Worm (Caenorhabditis elegans): Measurements from ENCODE around the gene F54C9.11.

F54C9.11 gene

DNA sequence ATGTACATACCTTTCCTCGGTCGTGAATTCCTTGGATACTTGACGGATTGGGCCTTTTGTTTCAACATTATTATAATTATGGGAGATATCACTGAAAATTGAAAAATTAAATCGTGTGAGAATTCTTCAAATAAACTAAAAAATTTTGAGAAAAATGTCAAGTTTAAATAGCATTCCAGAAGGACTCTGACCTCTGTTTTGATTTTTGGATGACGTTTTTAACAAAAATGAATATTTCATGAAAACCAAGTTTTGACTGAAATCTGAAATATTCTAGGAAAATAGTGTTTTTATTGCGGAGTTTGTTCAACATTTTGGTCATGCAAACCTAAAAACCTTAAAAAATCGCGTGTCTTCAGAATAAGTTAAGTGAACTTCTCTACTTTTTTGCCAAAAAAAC lies 28.7 kb downstream of the F54C9.11 start, which contains the start of gene glb-27:
Gene glb-27, minus strand, starts transcription at position 101 of the 400 bp plus-strand sequence.
- TF ChIP-seq Y56A3A.18 (GFP tag; IDR thresholded peaks at IDR 0.05) (no peak), sptf-2 (GFP tag; optimal IDR thresholded peaks at IDR 0.05) (no peak), let-607 (tag; optimal IDR thresholded peaks at IDR 0.05) (no peak), chd-7 (tag; optimal IDR thresholded peaks at IDR 0.05) (no peak), ets-4 (GFP tag; optimal IDR thresholded peaks at IDR 0.05) (no peak), madf-8 (GFP tag; conservative IDR thresholded peaks at IDR 0.05) (no peak)

DNA sequence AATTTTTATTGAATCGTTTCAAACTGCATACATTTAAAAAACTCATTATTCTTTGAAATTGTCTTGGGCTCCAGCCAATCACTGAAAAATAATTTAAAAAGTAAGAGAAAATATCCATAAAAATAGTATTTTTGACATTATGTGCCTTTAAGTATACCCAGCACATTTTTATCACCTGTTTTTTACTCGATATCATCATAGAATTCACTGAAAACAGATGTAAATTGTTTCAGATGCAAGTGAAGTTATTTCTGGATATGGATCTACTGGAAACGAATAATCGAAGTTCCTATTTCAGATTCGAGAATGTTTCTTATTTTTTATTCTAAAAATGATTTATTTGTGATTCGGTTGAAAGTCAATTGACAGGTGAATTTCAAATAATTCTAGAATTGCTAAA lies 30.3 kb downstream of the F54C9.11 start:
- TF ChIP-seq ztf-22 (GFP tag; optimal IDR thresholded peaks at IDR 0.05) = no peak
- no peak for TF ChIP-seq B0261.1 (tag; optimal IDR thresholded peaks at IDR 0.05)
- TF ChIP-seq somi-1 (GFP tag; optimal IDR thresholded peaks at IDR 0.05) = no peak
- TF ChIP-seq lag-1 (GFP tag; IDR thresholded peaks at IDR 0.05) = no peak
- TF ChIP-seq bed-1 (GFP tag; IDR thresholded peaks at IDR 0.05) = no peak
- TF ChIP-seq B0019.2 (GFP tag; conservative IDR thresholded peaks at IDR 0.05) = no peak
- TF ChIP-seq ztf-25 (GFP tag; IDR thresholded peaks at IDR 0.05) = no peak
- no peak for TF ChIP-seq snpc-1.3 (tag; optimal IDR thresholded peaks at IDR 0.05; ENCODE audit: insufficient read depth)
- TF ChIP-seq B0336.3 (GFP tag; IDR thresholded peaks at IDR 0.05) = no peak
- no peak for TF ChIP-seq mcd-1 (GFP tag; IDR thresholded peaks at IDR 0.05)
- no peak for TF ChIP-seq cebp-2 (GFP tag; IDR thresholded peaks at IDR 0.05)
- no peak for TF ChIP-seq pha-4 (tag; optimal IDR thresholded peaks at IDR 0.05)

DNA sequence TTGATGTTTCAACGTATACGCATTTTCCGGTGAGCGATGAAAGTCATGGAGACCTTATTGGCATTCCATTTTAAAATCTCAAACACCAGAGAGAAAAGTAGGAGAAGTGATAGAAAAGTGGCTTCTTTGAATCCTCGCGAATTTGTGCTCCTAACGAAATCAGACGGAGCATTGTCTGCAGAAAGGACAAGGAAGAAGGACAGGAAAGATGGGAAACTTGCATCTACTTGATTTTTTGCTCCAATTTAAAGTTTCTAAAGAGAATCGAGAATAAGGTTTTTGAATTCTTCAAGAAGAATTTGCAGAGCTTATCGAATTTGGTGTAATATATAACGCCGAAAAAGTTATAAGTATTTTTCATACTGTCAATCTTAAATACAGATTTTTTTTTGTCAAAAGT lies 33.8 kb downstream of the F54C9.11 start:
- TF ChIP-seq ceh-27 (GFP tag; optimal IDR thresholded peaks at IDR 0.05) (no peak), nhr-27 (tag; optimal IDR thresholded peaks at IDR 0.05) (no peak), bed-2 (GFP tag; IDR thresholded peaks at IDR 0.05) (no peak), tlf-1 (GFP tag; optimal IDR thresholded peaks at IDR 0.05) (no peak), die-1 (tag; optimal IDR thresholded peaks at IDR 0.05) (no peak), nhr-90 (tag; optimal IDR thresholded peaks at IDR 0.05) (no peak), F22D6.2 (tag; optimal IDR thresholded peaks at IDR 0.05) (no peak), ets-4 (GFP tag; optimal IDR thresholded peaks at IDR 0.05) (no peak), somi-1 (GFP tag; optimal IDR thresholded peaks at IDR 0.05) (no peak), unc-62 (GFP tag; optimal IDR thresholded peaks at IDR 0.05) (no peak), madf-6 (GFP tag; IDR thresholded peaks at IDR 0.05) (no peak), zim-3 (tag; optimal IDR thresholded peaks at IDR 0.05) (no peak), K11D2.4 (GFP tag; IDR thresholded peaks at IDR 0.05) (no peak), mcd-1 (GFP tag; IDR thresholded peaks at IDR 0.05) (no peak), attf-5 (GFP tag; optimal IDR thresholded peaks at IDR 0.05) (no peak), ZK185.1 (tag; optimal IDR thresholded peaks at IDR 0.05; ENCODE audit: poor library complexity, severe bottlenecking) (no peak), nhr-80 (tag; optimal IDR thresholded peaks at IDR 0.05) (no peak)

DNA sequence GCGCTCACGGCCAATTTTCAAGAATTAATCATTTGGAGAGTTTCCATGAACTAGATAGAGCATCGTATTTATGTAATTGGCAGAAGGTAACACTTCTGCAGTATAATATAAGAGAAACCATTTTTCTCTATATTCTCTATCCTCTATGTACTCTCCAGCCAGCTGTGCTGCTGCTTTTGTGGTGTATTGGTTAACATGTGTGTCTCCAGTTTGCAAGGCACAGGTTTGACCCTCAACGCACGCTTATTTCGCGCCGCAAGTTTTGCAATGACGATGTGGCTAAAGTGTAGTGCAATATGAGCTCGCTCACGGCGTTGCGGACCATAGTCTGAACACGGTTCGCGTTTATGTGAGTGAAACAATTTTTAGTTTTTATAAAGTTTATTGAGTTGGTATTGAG lies 37.9 kb downstream of the F54C9.11 start:
- TF ChIP-seq pha-4 (tag; optimal IDR thresholded peaks at IDR 0.05) (no peak), madf-8 (GFP tag; conservative IDR thresholded peaks at IDR 0.05) (no peak), nfya-1 (tag; optimal IDR thresholded peaks at IDR 0.05; ENCODE audit: borderline replicate concordance, insufficient read depth) (no peak), nfyb-1 (GFP tag; IDR thresholded peaks at IDR 0.05) (peak; percentile 92), nhr-27 (tag; optimal IDR thresholded peaks at IDR 0.05) (peak; percentile 75), sdz-38 (tag; optimal IDR thresholded peaks at IDR 0.05) (no peak), ets-4 (GFP tag; optimal IDR thresholded peaks at IDR 0.05) (peak; percentile 93), mel-28 (tag; optimal IDR thresholded peaks at IDR 0.05; ENCODE audit: borderline replicate concordance) (peak; percentile 23), pbrm-1 (GFP tag; IDR thresholded peaks at IDR 0.05) (no peak; the same call in 1 of the 2 replicates), rec-8 (tag; optimal IDR thresholded peaks at IDR 0.05) (peak; percentile 48 to 93), hlh-26 (GFP tag; conservative IDR thresholded peaks at IDR 0.05) (no peak), dox-1 (GFP tag; IDR thresholded peaks at IDR 0.05) (no peak), B0019.2 (GFP tag; conservative IDR thresholded peaks at IDR 0.05) (no peak), ccch-3 (GFP tag; optimal IDR thresholded peaks at IDR 0.05) (no peak), him-1 (tag; optimal IDR thresholded peaks at IDR 0.05) (peak; percentile 82), Y79H2A.3 (GFP tag; conservative IDR thresholded peaks at IDR 0.05) (0 out of 2 replicates have a peak, but pooled peaks have one; percentile 14), ztf-3 (GFP tag; optimal IDR thresholded peaks at IDR 0.05) (no peak)

All from whole organism, young adult.